Worm (Caenorhabditis elegans) whole organism, L3 larva: ENCODE data around the gene srz-13.

Source experiments
- elt-3 ChIP-seq, 3 experiments: fragments of 150-350 bp in 1 of 3; sonication (generic microtip) in 2 of 3; optimal IDR thresholded peaks; 2 replicates in 2 of 3; 4 replicates in 1 of 3; lab custom pipeline; 2014 to 2017; ENCODE audit warnings: missing biosample characterization in 3 of 3, missing genetic modification characterization in 3 of 3
- jun-1 ChIP-seq: fragments of 150-350 bp; optimal IDR thresholded peaks from 2 replicates; lab custom pipeline; 2014; ENCODE audit warnings: missing biosample characterization, missing genetic modification reagents, missing genetic modification characterization
- mml-1 ChIP-seq: fragments of 150-350 bp; sonication (generic microtip); optimal IDR thresholded peaks from 3 replicates; lab custom pipeline; 2014; ENCODE audit warnings: missing biosample characterization, missing genetic modification characterization
- nhr-237 ChIP-seq: fragments of 150-350 bp; optimal IDR thresholded peaks from 2 replicates; lab custom pipeline; 2014; ENCODE audit warnings: missing biosample characterization, missing genetic modification characterization

ce11 chrV:16220020-16220419 lies 37.8 kb downstream of the srz-13 start:
- no peak for TF ChIP-seq nhr-237 (tag; lab: Kevin White, UChicago)
- TF ChIP-seq jun-1 (tag; lab: Kevin White, UChicago), result no peak
- no peak for TF ChIP-seq elt-3 (tag; optimal IDR thresholded peaks at IDR 0.05; lab: Kevin White, UChicago)
- TF ChIP-seq mml-1 (tag; lab: Kevin White, UChicago), result no peak
